Worm (Caenorhabditis elegans) whole organism, early embryonic: ENCODE results near the gene nhr-286.

Source experiments
- B0310.2 ChIP-seq: sonication (generic microtip); optimal IDR thresholded peaks from 2 replicates; lab custom pipeline; 2016; ENCODE audit warnings: mild to moderate bottlenecking, missing genetic modification characterization, missing compliant biosample characterization
- F13C5.2 ChIP-seq: sonication (generic microtip); optimal IDR thresholded peaks from 2 replicates; lab custom pipeline; 2017; ENCODE audit warnings: mild to moderate bottlenecking, missing genetic modification characterization, inconsistent platforms, missing compliant biosample characterization
- aly-1 ChIP-seq: sonication (generic microtip); optimal IDR thresholded peaks from 2 replicates; lab custom pipeline; 2016; ENCODE audit warnings: missing genetic modification characterization, missing compliant biosample characterization
- ama-1 ChIP-seq: fragments of 150-350 bp; optimal IDR thresholded peaks from 2 replicates; lab custom pipeline; 2014
- ceh-13 ChIP-seq: fragments of 200-800 bp; sonication (Bioruptor generic); optimal IDR thresholded peaks from 2 replicates; lab custom pipeline; 2018; ENCODE audit warnings: mild to moderate bottlenecking, missing genetic modification characterization, missing compliant biosample characterization
- ceh-36 ChIP-seq: sonication (generic microtip); optimal IDR thresholded peaks from 2 replicates; lab custom pipeline; 2016; ENCODE audit warnings: missing genetic modification characterization, inconsistent platforms, missing compliant biosample characterization
- ets-7 ChIP-seq: sonication (generic microtip); optimal IDR thresholded peaks from 2 replicates; lab custom pipeline; 2016; ENCODE audit warnings: missing genotype, missing genetic modification characterization, missing compliant biosample characterization
- flt-1 ChIP-seq: fragments of 200-800 bp; sonication (Bioruptor generic); IDR thresholded peaks from 2 replicates; pipeline ENCODE4 v1.3.6; 2022; ENCODE audit warnings: missing genetic modification characterization, missing compliant biosample characterization
- hmbx-1 ChIP-seq: sonication (generic microtip); optimal IDR thresholded peaks from 2 replicates; lab custom pipeline; 2016; ENCODE audit warnings: mild to moderate bottlenecking, missing genetic modification characterization, missing compliant biosample characterization
- hmg-4 ChIP-seq: fragments of 200-800 bp; sonication (Bioruptor generic); optimal IDR thresholded peaks from 2 replicates; lab custom pipeline; 2018; ENCODE audit warnings: mild to moderate bottlenecking, missing genetic modification characterization, missing compliant biosample characterization
- hnd-1 ChIP-seq: sonication (generic microtip); optimal IDR thresholded peaks from 2 replicates; lab custom pipeline; 2016; ENCODE audit warnings: missing genetic modification characterization, missing compliant biosample characterization
- pes-1 ChIP-seq: fragments of 200-800 bp; sonication (Bioruptor generic); IDR thresholded peaks from 2 replicates; pipeline ENCODE4 v1.3.6; 2022; ENCODE audit warnings: missing genetic modification reagents, missing genetic modification characterization, missing compliant biosample characterization
- scrt-1 ChIP-seq: fragments of 200-800 bp; sonication (Bioruptor generic); IDR thresholded peaks from 2 replicates; pipeline ENCODE4 v1.3.6; 2022; ENCODE audit warnings: missing genetic modification characterization, missing compliant biosample characterization
- sea-1 ChIP-seq: fragments of 200-800 bp; sonication (Bioruptor generic); conservative IDR thresholded peaks from 2 replicates; pipeline ENCODE4 v1.3.6; 2022; ENCODE audit warnings: missing genetic modification characterization, missing compliant biosample characterization
- tbx-11 ChIP-seq: fragments of 200-800 bp; sonication (Bioruptor generic); IDR thresholded peaks from 2 replicates; pipeline ENCODE4 v1.3.6; 2022; ENCODE audit warnings: missing genetic modification characterization, missing compliant biosample characterization
- tbx-37 ChIP-seq: fragments of 200-800 bp; sonication (Bioruptor generic); conservative IDR thresholded peaks from 2 replicates; pipeline ENCODE4 v1.3.6; 2022; ENCODE audit warnings: missing genetic modification reagents, missing genetic modification characterization, missing compliant biosample characterization
- tra-4 ChIP-seq: sonication (generic microtip); optimal IDR thresholded peaks from 2 replicates; lab custom pipeline; 2017; ENCODE audit warnings: missing genetic modification characterization, missing compliant biosample characterization

nhr-286 gene

DNA sequence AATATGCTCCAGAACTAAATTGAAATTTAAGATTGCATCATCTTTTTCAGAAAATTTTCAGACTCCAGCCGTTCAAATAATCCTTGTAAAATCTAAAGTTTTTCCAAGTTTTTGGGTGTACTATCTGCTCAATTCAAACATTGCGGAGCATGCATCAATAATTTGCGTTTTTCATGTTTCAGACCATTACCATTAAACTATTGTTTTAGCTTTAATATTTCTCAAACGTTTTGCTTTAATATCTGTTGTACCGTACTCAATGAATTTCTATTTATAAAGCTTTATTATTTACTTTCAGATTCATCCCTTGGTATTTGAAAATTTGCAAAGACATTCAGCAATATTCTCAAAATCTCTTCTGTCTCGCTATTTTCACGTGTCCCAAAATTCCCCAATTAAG lies 11.8 kb upstream of the nhr-286 start, which contains the start of gene odr-2:
Gene odr-2, plus strand, starts transcription at position 301 of the 400 bp plus-strand sequence.
- TF ChIP-seq B0310.2 (tag; lab: Kevin White, UChicago) (no peak), ceh-13 (GFP tag; lab: Kevin White, UChicago) (no peak), hnd-1 (no peak), aly-1 (tag; lab: Kevin White, UChicago) (no peak), tra-4 (tag; lab: Kevin White, UChicago) (no peak), tbx-11 (no peak), tbx-37 (GFP tag; lab: Robert Waterston, UW) (no peak), hmbx-1 (tag; lab: Kevin White, UChicago) (no peak), ceh-36 (tag; lab: Kevin White, UChicago) (no peak), ets-7 (tag; lab: Kevin White, UChicago) (no peak), F13C5.2 (no peak), flt-1 (GFP tag; lab: Robert Waterston, UW) (no peak), sea-1 (no peak), ama-1 (lab: Kevin White, UChicago) (no peak), pes-1 (GFP tag; lab: Robert Waterston, UW) (no peak), hmg-4 (no peak), scrt-1 (GFP tag; lab: Robert Waterston, UW) (no peak)

DNA sequence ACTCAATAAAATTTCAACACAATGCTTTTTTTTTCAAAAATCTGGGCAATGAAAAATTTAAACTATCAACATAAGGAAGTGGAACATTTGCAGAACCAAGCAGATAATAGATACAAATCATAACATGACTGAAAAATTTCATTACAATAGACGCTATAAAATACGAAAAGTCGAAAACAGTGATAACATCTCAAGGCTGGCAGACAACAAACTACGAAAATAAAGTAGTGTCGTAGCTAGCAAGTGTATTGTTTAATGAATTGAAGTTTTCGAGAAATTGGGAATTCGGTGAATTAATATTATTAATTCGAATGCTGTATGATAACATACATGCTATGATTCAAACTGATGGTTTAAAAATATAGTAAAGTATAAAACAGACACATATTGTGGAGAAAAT lies 5.4 kb upstream of the nhr-286 start:
- TF ChIP-seq tbx-37 (GFP tag; lab: Robert Waterston, UW) (no peak), flt-1 (GFP tag; lab: Robert Waterston, UW) (no peak), ets-7 (tag; lab: Kevin White, UChicago) (no peak), tra-4 (tag; lab: Kevin White, UChicago) (no peak), aly-1 (tag; lab: Kevin White, UChicago) (no peak), scrt-1 (GFP tag; lab: Robert Waterston, UW) (no peak), B0310.2 (tag; lab: Kevin White, UChicago) (no peak), sea-1 (no peak), ceh-13 (GFP tag; lab: Kevin White, UChicago) (no peak)

DNA sequence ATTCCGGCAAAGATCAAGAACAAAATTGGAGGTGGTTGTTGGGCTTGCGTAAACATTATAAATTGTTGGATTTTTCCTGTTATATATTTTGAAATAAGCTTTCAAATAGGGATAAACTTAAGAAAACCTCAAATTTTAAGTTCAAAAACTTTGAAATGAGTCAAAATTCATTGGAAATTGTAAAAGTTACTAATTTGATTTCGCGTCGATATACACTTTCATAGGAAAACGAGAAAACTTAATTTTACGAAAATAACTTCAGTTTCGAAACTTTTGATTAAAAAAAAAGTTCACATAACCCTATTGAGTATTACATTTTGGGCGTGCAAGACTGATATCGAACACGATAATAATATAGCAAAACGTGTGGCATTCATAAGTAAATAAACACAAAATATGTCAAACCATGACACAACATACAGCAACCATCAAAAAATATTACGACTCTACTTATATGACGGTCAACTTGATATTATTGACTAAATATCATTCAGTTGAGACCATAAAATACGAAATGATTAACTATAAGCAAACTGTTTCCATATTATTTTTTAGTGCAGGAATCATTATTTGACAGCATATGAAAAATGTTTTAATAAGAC lies 4.8 kb upstream of the nhr-286 start:
- TF ChIP-seq sea-1 (no peak), F13C5.2 (no peak), ets-7 (tag; lab: Kevin White, UChicago) (no peak), flt-1 (GFP tag; lab: Robert Waterston, UW) (no peak), ceh-13 (GFP tag; lab: Kevin White, UChicago) (no peak), hnd-1 (no peak)

DNA sequence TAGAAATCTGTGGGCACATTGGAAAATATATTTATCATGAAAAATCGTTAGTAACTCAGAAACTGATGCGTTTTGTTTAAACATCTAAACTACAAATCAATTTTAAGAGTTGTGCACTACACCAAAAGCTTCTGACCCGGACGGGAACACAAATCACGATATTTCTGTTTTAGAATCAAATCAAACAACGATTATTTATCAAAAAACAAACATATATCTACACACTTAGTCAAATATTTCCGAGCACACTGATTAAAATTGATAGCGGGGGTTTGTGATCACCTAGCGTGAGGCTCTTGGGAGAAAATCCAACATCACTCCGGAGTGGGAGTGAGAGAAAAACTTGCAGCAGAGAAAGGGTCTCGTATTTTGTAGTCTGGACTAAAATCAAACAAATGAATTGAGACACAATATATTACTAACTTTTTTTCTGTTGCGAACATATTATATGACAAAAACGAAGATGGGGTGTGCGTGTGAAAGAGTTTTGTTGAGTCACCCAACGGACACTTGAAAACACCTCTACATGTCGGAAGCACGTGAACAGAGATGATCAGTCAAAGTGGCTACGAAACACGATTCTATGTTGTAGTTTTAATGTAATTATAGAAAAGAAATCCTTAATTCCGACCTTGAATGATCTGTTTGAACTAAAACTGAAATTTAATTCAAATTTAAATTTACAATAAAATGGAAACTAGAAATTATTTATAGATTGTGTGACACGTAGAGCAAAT lies 4.0 kb upstream of the nhr-286 start:
- TF ChIP-seq flt-1 (GFP tag; lab: Robert Waterston, UW): no peak
- TF ChIP-seq sea-1: no peak
- no peak for TF ChIP-seq ceh-36 (tag; lab: Kevin White, UChicago)
- TF ChIP-seq hnd-1: no peak
- TF ChIP-seq hmbx-1 (tag; lab: Kevin White, UChicago): no peak
- no peak for TF ChIP-seq scrt-1 (GFP tag; lab: Robert Waterston, UW)
- TF ChIP-seq F13C5.2: no peak
- no peak for TF ChIP-seq aly-1 (tag; lab: Kevin White, UChicago)
- no peak for TF ChIP-seq hmg-4
- TF ChIP-seq ama-1 (lab: Kevin White, UChicago): no peak
- TF ChIP-seq pes-1 (GFP tag; lab: Robert Waterston, UW): no peak
- no peak for TF ChIP-seq ceh-13 (GFP tag; lab: Kevin White, UChicago)
- TF ChIP-seq tbx-11: no peak
- TF ChIP-seq tbx-37 (GFP tag; lab: Robert Waterston, UW): no peak
- TF ChIP-seq B0310.2 (tag; lab: Kevin White, UChicago): no peak
- TF ChIP-seq ets-7 (tag; lab: Kevin White, UChicago): no peak
- no peak for TF ChIP-seq tra-4 (tag; lab: Kevin White, UChicago)

DNA sequence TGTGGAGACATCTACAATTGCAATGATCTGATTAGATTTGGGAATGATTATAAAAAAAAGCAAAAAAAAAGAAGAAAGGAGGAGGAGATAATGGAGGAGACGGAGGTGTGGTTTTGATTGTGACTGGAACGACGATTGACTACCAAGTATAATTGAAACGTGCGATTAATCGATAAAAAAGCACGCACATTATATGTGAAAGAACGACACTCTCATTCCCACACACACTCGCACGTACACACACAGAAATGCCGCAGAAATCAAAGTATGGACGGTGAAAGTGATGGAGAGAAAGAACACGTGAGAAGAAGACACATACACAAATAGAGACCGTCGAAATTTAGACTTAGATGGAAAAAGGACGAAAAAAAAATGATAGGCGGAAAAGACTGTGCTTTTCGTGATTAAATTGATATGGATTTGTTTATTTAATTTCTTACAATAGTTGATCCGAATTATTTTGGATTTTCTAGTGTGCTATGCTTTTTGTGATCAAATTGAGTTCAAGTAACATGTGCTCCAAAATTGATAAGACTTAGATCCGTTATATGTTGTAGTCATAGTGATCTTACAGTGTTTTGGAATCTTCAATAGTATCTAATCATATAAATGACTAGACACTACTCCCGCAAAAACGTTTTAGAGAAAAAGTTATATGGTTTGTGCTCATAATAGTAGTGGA lies 2.5 kb upstream of the nhr-286 start, which contains the start of gene nhr-135:
Gene nhr-135, minus strand, starts transcription at position 51 of the 682 bp plus-strand sequence.
- TF ChIP-seq flt-1 (GFP tag; lab: Robert Waterston, UW): no peak
- TF ChIP-seq scrt-1 (GFP tag; lab: Robert Waterston, UW): no peak
- TF ChIP-seq ets-7 (tag; lab: Kevin White, UChicago): no peak
- no peak for TF ChIP-seq tbx-11
- TF ChIP-seq ama-1 (lab: Kevin White, UChicago): no peak
- TF ChIP-seq hmg-4: no peak
- no peak for TF ChIP-seq pes-1 (GFP tag; lab: Robert Waterston, UW)
- no peak for TF ChIP-seq ceh-36 (tag; lab: Kevin White, UChicago)
- TF ChIP-seq sea-1: no peak
- no peak for TF ChIP-seq hmbx-1 (tag; lab: Kevin White, UChicago)
- no peak for TF ChIP-seq tra-4 (tag; lab: Kevin White, UChicago)
- no peak for TF ChIP-seq hnd-1

DNA sequence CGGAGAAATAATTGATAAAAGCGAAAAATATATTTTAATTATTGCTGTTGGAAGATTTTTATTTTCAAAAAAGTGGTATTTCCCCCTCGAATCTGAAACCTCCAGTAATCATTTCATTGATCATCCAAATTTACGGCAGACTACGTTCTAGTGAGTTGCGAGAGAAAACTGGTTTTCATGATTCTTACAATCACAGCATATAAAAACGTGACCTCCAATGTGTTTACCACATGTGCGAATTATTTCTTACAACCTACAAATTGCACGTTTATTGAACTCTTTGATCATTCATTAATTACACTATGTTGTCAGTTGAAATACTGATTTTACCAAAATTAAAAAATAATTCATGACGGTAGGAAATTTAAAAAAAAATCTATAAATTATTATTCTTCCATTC lies 2.2 kb downstream of the nhr-286 start:
- no peak for TF ChIP-seq flt-1 (GFP tag; lab: Robert Waterston, UW)
- no peak for TF ChIP-seq B0310.2 (tag; lab: Kevin White, UChicago)
- no peak for TF ChIP-seq ets-7 (tag; lab: Kevin White, UChicago)
- no peak for TF ChIP-seq scrt-1 (GFP tag; lab: Robert Waterston, UW)
- TF ChIP-seq hnd-1: no peak

DNA sequence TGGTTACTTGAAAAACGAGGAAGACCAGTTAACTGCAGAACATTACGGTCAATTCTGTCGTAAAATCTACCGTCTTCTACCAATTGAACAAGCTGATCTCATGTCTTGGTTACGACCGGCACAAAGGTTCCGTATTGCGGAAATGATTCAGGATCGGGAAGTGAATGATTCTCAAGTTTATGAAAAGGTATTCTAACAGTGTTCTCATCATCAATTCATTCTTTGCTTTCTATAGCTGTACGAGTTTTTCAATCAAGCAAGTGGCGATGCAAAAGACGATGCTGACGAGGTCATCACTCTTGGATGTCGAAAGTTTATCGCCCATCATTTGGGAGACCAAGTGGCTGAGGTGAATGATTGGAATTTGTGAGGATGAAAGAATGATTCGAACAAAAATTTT lies 4.1 kb downstream of the nhr-286 start:
- TF ChIP-seq hmbx-1 (tag; lab: Kevin White, UChicago): no peak
- no peak for TF ChIP-seq F13C5.2
- no peak for TF ChIP-seq tbx-11
- no peak for TF ChIP-seq aly-1 (tag; lab: Kevin White, UChicago)
- no peak for TF ChIP-seq pes-1 (GFP tag; lab: Robert Waterston, UW)
- no peak for TF ChIP-seq flt-1 (GFP tag; lab: Robert Waterston, UW)
- no peak for TF ChIP-seq B0310.2 (tag; lab: Kevin White, UChicago)
- TF ChIP-seq scrt-1 (GFP tag; lab: Robert Waterston, UW): no peak
- no peak for TF ChIP-seq tbx-37 (GFP tag; lab: Robert Waterston, UW)
- TF ChIP-seq sea-1: no peak
- TF ChIP-seq ceh-36 (tag; lab: Kevin White, UChicago): no peak
